Worm (Caenorhabditis elegans) whole organism, L4 larva: ENCODE measurements around the gene teg-1.

Source experiments
- D1046.2 ChIP-seq: fragments of 200-800 bp; sonication (Bioruptor generic); IDR thresholded peaks from 2 replicates; pipeline ENCODE4 v1.3.6; 2022; ENCODE audit warnings: missing genetic modification characterization, missing compliant biosample characterization
- nhr-6 ChIP-seq: fragments of 150-350 bp; optimal IDR thresholded peaks from 2 replicates; lab custom pipeline; 2014; ENCODE audit warnings: missing biosample characterization, missing genetic modification characterization
- snpc-4 ChIP-seq: fragments of 150-350 bp; optimal IDR thresholded peaks from 2 replicates; lab custom pipeline; 2014; ENCODE audit warnings: missing biosample characterization, missing genetic modification characterization

ce11 chrIII:11278817-11279216, 39.2 kb downstream of the teg-1 start, which contains the start of gene Y47D3A.21:
- no peak for TF ChIP-seq nhr-6 (tag; lab: Kevin White, UChicago)
- TF ChIP-seq D1046.2 (GFP tag; lab: Robert Waterston, UW) = no peak
- no peak for TF ChIP-seq snpc-4 (tag; lab: Kevin White, UChicago)
